Worm (Caenorhabditis elegans): ENCODE measurements around the gene T22B7.8.

T22B7.8 gene

ce11 chrX:5644112-5644511 lies 12.4 kb downstream of the T22B7.8 start:
- TF ChIP-seq sea-1 (GFP tag; conservative IDR thresholded peaks at IDR 0.05) (no peak), ceh-13 (GFP tag; optimal IDR thresholded peaks at IDR 0.05) (no peak), ceh-36 (tag; optimal IDR thresholded peaks at IDR 0.05) (no peak), B0310.2 (tag; optimal IDR thresholded peaks at IDR 0.05) (no peak), hnd-1 (tag; optimal IDR thresholded peaks at IDR 0.05) (no peak), tbx-37 (GFP tag; conservative IDR thresholded peaks at IDR 0.05) (no peak), flt-1 (GFP tag; IDR thresholded peaks at IDR 0.05) (no peak), ama-1 (optimal IDR thresholded peaks at IDR 0.05) (no peak), scrt-1 (GFP tag; IDR thresholded peaks at IDR 0.05) (no peak), hmg-4 (GFP tag; optimal IDR thresholded peaks at IDR 0.05) (no peak), ets-7 (tag; optimal IDR thresholded peaks at IDR 0.05) (no peak), pes-1 (GFP tag; IDR thresholded peaks at IDR 0.05) (no peak), aly-1 (tag; optimal IDR thresholded peaks at IDR 0.05) (no peak), tra-4 (tag; optimal IDR thresholded peaks at IDR 0.05) (no peak), F13C5.2 (tag; optimal IDR thresholded peaks at IDR 0.05) (no peak), tbx-11 (GFP tag; IDR thresholded peaks at IDR 0.05) (no peak), hmbx-1 (tag; optimal IDR thresholded peaks at IDR 0.05) (no peak)

DNA sequence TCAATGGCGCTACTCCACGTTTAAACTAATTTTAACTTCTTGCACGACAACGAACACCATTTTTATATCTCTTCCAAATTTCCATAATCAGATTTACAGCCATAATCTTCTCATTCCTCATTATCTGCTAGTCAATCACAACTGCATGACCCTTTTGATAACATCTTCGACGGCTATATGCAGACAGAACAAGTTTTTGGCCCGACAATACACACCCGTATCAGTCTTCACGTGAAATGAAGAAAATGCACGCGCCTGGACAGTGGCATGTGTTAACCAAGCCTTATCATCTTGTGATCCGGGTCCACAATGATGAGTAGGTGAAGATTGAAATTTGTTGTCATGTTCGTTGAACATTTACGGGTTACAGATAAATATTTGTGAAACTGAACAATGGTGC lies 13.9 kb downstream of the T22B7.8 start:
- TF ChIP-seq F13C5.2 (tag; optimal IDR thresholded peaks at IDR 0.05) (no peak), ama-1 (optimal IDR thresholded peaks at IDR 0.05) (no peak), aly-1 (tag; optimal IDR thresholded peaks at IDR 0.05) (no peak), tbx-11 (GFP tag; IDR thresholded peaks at IDR 0.05) (no peak), tra-4 (tag; optimal IDR thresholded peaks at IDR 0.05) (no peak), ceh-36 (tag; optimal IDR thresholded peaks at IDR 0.05) (no peak), hmg-4 (GFP tag; optimal IDR thresholded peaks at IDR 0.05) (no peak), flt-1 (GFP tag; IDR thresholded peaks at IDR 0.05) (no peak), hmbx-1 (tag; optimal IDR thresholded peaks at IDR 0.05) (no peak), ceh-13 (GFP tag; optimal IDR thresholded peaks at IDR 0.05) (no peak)

ce11 chrX:5646951-5647423 lies 15.3 kb downstream of the T22B7.8 start, which contains the start of gene T22B7.3:
Gene T22B7.3 (plus strand): TSS chrX:5647373.
- no peak for TF ChIP-seq sea-1 (GFP tag; conservative IDR thresholded peaks at IDR 0.05)
- no peak for TF ChIP-seq ceh-13 (GFP tag; optimal IDR thresholded peaks at IDR 0.05)
- TF ChIP-seq flt-1 (GFP tag; IDR thresholded peaks at IDR 0.05) = no peak
- no peak for TF ChIP-seq F13C5.2 (tag; optimal IDR thresholded peaks at IDR 0.05)
- TF ChIP-seq hnd-1 (tag; optimal IDR thresholded peaks at IDR 0.05) = no peak
- TF ChIP-seq ama-1 (optimal IDR thresholded peaks at IDR 0.05) = no peak
- no peak for TF ChIP-seq ceh-36 (tag; optimal IDR thresholded peaks at IDR 0.05)
- TF ChIP-seq tbx-37 (GFP tag; conservative IDR thresholded peaks at IDR 0.05) = no peak
- TF ChIP-seq hmg-4 (GFP tag; optimal IDR thresholded peaks at IDR 0.05) = no peak
- no peak for TF ChIP-seq scrt-1 (GFP tag; IDR thresholded peaks at IDR 0.05)
- TF ChIP-seq ets-7 (tag; optimal IDR thresholded peaks at IDR 0.05) = no peak
- no peak for TF ChIP-seq hmbx-1 (tag; optimal IDR thresholded peaks at IDR 0.05)
- no peak for TF ChIP-seq pes-1 (GFP tag; IDR thresholded peaks at IDR 0.05)
- TF ChIP-seq aly-1 (tag; optimal IDR thresholded peaks at IDR 0.05) = no peak
- no peak for TF ChIP-seq B0310.2 (tag; optimal IDR thresholded peaks at IDR 0.05)

DNA sequence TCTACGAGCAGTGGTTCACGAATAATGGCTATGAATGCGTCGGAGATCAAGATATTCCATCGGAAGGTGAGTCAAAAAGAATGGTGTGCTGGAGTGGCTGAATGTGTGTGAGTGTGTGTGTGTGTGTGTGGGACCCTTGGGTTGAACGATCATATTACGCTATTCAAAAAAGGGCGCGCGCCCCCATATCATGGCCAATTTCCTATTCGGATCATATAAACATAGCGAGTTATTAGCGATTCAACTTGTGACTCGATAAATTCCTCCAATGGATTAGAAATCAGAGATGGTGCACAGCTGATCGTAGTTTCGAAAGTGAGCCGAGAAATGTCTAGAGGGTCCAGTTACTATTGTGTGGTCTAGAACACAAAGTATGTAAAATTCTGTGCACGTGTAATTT lies 16.2 kb downstream of the T22B7.8 start, which contains the start of gene srv-7:
srv-7 (minus strand) TSS at position 101 of the 400 bp plus-strand sequence.
- TF ChIP-seq hmbx-1 (tag; optimal IDR thresholded peaks at IDR 0.05) (no peak), hnd-1 (tag; optimal IDR thresholded peaks at IDR 0.05) (no peak), F13C5.2 (tag; optimal IDR thresholded peaks at IDR 0.05) (no peak), flt-1 (GFP tag; IDR thresholded peaks at IDR 0.05) (no peak), tbx-11 (GFP tag; IDR thresholded peaks at IDR 0.05) (no peak), hmg-4 (GFP tag; optimal IDR thresholded peaks at IDR 0.05) (no peak), ceh-36 (tag; optimal IDR thresholded peaks at IDR 0.05) (no peak), tra-4 (tag; optimal IDR thresholded peaks at IDR 0.05) (no peak), pes-1 (GFP tag; IDR thresholded peaks at IDR 0.05) (no peak), B0310.2 (tag; optimal IDR thresholded peaks at IDR 0.05) (no peak)

ce11 chrX:5653813-5654212 lies 22.1 kb downstream of the T22B7.8 start, which contains the start of gene T22B7.7:
Gene T22B7.7 (minus strand): TSS chrX:5654074.
- no peak for TF ChIP-seq tra-4 (tag; optimal IDR thresholded peaks at IDR 0.05)
- no peak for TF ChIP-seq aly-1 (tag; optimal IDR thresholded peaks at IDR 0.05)

DNA sequence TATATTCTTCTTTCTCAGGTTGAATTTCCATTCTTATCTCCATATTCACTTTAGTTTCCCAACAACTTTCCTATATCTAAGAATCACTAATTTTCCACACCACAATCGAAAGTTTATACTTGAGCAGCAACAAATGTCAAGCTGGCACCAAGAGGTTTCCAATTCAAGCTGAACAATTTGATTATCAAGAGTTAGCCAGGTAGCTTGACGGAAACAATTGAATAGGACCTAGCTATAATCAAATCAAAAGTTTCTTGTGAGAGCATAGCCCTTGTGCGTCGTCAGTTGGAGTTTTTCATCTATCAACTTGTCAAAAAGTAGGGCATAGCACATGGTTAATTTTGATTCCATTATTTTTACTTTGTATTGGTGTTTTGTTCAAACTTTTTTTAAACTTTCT lies 23.9 kb downstream of the T22B7.8 start:
- no peak for TF ChIP-seq B0310.2 (tag; optimal IDR thresholded peaks at IDR 0.05)
- TF ChIP-seq aly-1 (tag; optimal IDR thresholded peaks at IDR 0.05) = no peak

- TF ChIP-seq hnd-1 (tag; optimal IDR thresholded peaks at IDR 0.05) = no peak
- no peak for TF ChIP-seq hmbx-1 (tag; optimal IDR thresholded peaks at IDR 0.05)
- TF ChIP-seq sea-1 (GFP tag; conservative IDR thresholded peaks at IDR 0.05) = no peak
- no peak for TF ChIP-seq tbx-11 (GFP tag; IDR thresholded peaks at IDR 0.05)
- no peak for TF ChIP-seq pes-1 (GFP tag; IDR thresholded peaks at IDR 0.05)
- no peak for TF ChIP-seq ceh-36 (tag; optimal IDR thresholded peaks at IDR 0.05)
- TF ChIP-seq aly-1 (tag; optimal IDR thresholded peaks at IDR 0.05) = no peak
- no peak for TF ChIP-seq tra-4 (tag; optimal IDR thresholded peaks at IDR 0.05)
- no peak for TF ChIP-seq ceh-13 (GFP tag; optimal IDR thresholded peaks at IDR 0.05)
- TF ChIP-seq F13C5.2 (tag; optimal IDR thresholded peaks at IDR 0.05) = no peak
- no peak for TF ChIP-seq tbx-37 (GFP tag; conservative IDR thresholded peaks at IDR 0.05)
- TF ChIP-seq flt-1 (GFP tag; IDR thresholded peaks at IDR 0.05) = no peak
These were observed 27.9 kb downstream of the T22B7.8 start, which contains the start of gene T22B7.22 for ce11 chrX:5659614-5660013. Gene T22B7.22 (plus strand): TSS chrX:5659967.

DNA sequence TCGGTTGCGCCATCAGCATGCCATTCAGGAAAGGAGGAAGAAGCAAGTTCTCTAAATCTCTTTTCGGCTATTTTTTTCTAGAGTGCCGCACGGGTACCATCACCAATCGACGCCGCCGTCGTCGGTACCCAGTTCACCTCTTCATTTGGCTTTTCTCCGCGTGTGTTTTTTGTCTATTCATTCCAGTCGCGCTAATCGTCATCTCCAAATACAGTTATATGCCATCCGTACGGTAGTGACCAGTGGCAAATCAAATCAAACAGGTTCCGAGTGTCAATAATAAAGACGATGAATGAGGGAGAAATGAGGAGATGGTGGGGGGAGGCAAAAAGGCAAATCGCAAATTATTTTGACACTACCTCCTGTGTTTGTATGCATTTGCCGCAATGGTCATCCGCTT lies 29.5 kb downstream of the T22B7.8 start:
- TF ChIP-seq ceh-36 (tag; optimal IDR thresholded peaks at IDR 0.05) (no peak), tbx-11 (GFP tag; IDR thresholded peaks at IDR 0.05) (no peak), scrt-1 (GFP tag; IDR thresholded peaks at IDR 0.05) (no peak), B0310.2 (tag; optimal IDR thresholded peaks at IDR 0.05) (no peak), aly-1 (tag; optimal IDR thresholded peaks at IDR 0.05) (no peak), tra-4 (tag; optimal IDR thresholded peaks at IDR 0.05) (no peak), tbx-37 (GFP tag; conservative IDR thresholded peaks at IDR 0.05) (no peak), ama-1 (optimal IDR thresholded peaks at IDR 0.05) (no peak), hmbx-1 (tag; optimal IDR thresholded peaks at IDR 0.05) (no peak), hmg-4 (GFP tag; optimal IDR thresholded peaks at IDR 0.05) (no peak)
